Worm (Caenorhabditis elegans) whole organism, L4/young adult: ENCODE data around the gene B0496.11.

Source experiments
- W03F9.2 ChIP-seq: fragments of 150-350 bp; optimal IDR thresholded peaks from 2 replicates; lab custom pipeline; 2014; ENCODE audit warnings: missing biosample characterization, missing genetic modification characterization
- him-1 ChIP-seq: sonication (generic microtip); optimal IDR thresholded peaks from 2 replicates; lab custom pipeline; 2016; ENCODE audit warnings: missing genotype, missing genetic modification reagents, missing genetic modification characterization, missing compliant biosample characterization

DNA sequence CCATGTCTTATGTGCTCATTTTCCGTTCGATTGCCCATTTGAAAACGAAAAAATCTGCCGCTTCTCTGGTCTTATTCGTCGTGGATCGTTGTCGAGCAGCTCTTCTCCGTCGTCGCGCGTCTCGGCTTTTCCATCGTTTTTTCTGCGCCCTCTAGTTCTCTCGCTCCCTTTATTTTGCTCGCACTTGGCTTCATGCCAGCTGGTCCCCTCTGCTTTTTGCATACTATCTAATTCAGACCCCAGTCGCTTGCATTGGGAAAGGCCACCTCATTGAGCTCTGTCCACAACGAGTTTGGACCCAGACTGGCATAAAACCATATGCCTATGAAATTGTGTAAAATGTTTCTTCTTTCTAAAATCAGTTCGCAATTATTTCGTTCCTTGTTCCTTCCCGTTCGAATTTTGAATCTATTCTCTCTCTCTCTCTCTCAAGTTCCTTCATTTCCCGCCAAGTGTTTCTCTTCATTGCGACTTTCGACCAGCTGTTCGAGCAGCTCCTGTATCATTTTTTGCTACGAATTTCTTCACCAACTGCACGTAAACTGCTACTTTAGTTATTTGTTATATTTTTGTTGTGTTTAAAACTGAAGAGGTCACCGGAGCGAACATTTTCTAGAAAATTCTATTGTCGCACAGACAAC, 43.5 kb downstream of the B0496.11 start:
- TF ChIP-seq him-1 (tag; lab: Kevin White, UChicago) (no peak), W03F9.2 (tag; lab: Kevin White, UChicago) (no peak)
